Fruit fly (Drosophila melanogaster) whole organism, prepupa: Measurements from ENCODE around the gene CG5846.

Source experiments
- Blimp-1 ChIP-seq: fragments of 200-800 bp; sonication (Bioruptor generic); optimal IDR thresholded peaks from 3 replicates; lab custom pipeline; 2017; ENCODE audit warnings: missing biosample characterization, missing genetic modification characterization, mild to moderate bottlenecking, moderate library complexity, missing genetic modification reagents
- CG10669 ChIP-seq: fragments of 200-800 bp; sonication (Bioruptor generic); optimal IDR thresholded peaks from 3 replicates; lab custom pipeline; 2018; ENCODE audit warnings: missing biosample characterization, mild to moderate bottlenecking, missing genetic modification characterization, moderate library complexity
- CG11294 ChIP-seq: fragments of 200-800 bp; sonication (Bioruptor generic); IDR thresholded peaks from 2 replicates; pipeline ENCODE4 v1.3.6; 2022; ENCODE audit warnings: missing biosample characterization, missing genetic modification characterization
- CG11902 ChIP-seq: fragments of 200-800 bp; sonication (Bioruptor generic); optimal IDR thresholded peaks from 3 replicates; lab custom pipeline; 2016; ENCODE audit warnings: missing biosample characterization, missing genetic modification characterization
- CG15336 ChIP-seq: fragments of 200-800 bp; sonication (Bioruptor generic); IDR thresholded peaks from 2 replicates; pipeline ENCODE4 v1.3.6; 2022; ENCODE audit warnings: missing biosample characterization, missing genetic modification characterization
- CG1621 ChIP-seq: fragments of 200-800 bp; sonication (Bioruptor generic); optimal IDR thresholded peaks from 3 replicates; lab custom pipeline; 2018; ENCODE audit warnings: missing biosample characterization, mild to moderate bottlenecking, missing genetic modification characterization
- CG31627 ChIP-seq: fragments of 200-800 bp; sonication (Bioruptor generic); optimal IDR thresholded peaks from 3 replicates; lab custom pipeline; 2016; ENCODE audit warnings: missing biosample characterization, missing genetic modification characterization
- CG32006 ChIP-seq: fragments of 200-800 bp; sonication (Bioruptor generic); optimal IDR thresholded peaks from 3 replicates; lab custom pipeline; 2017; ENCODE audit warnings: missing biosample characterization, mild to moderate bottlenecking, missing genetic modification characterization
- CG6163 ChIP-seq: fragments of 200-800 bp; sonication (Bioruptor generic); IDR thresholded peaks from 3 replicates; pipeline ENCODE4 v1.3.6; 2022; ENCODE audit warnings: missing biosample characterization, missing genetic modification characterization
- CG6792 ChIP-seq: fragments of 200-800 bp; sonication (Bioruptor generic); optimal IDR thresholded peaks from 3 replicates; lab custom pipeline; 2016; ENCODE audit warnings: missing biosample characterization, missing genetic modification characterization
- CG6808 ChIP-seq: fragments of 200-800 bp; sonication (Bioruptor generic); optimal IDR thresholded peaks from 3 replicates; lab custom pipeline; 2017; ENCODE audit warnings: missing biosample characterization, missing genetic modification characterization, mild to moderate bottlenecking, moderate library complexity, missing genetic modification reagents
- CG6854 ChIP-seq: fragments of 200-800 bp; sonication (Bioruptor generic); optimal IDR thresholded peaks from 2 replicates; lab custom pipeline; 2017; ENCODE audit warnings: missing biosample characterization, mild to moderate bottlenecking, missing genetic modification characterization
- CG7368 ChIP-seq: fragments of 200-800 bp; sonication (Bioruptor generic); optimal IDR thresholded peaks from 3 replicates; lab custom pipeline; 2016; ENCODE audit warnings: missing biosample characterization, missing genetic modification characterization
- CG8319 ChIP-seq: fragments of 200-800 bp; sonication (Bioruptor generic); optimal IDR thresholded peaks from 3 replicates; lab custom pipeline; 2016; ENCODE audit warnings: missing biosample characterization, missing genetic modification characterization
- Eip78C ChIP-seq: fragments of 200-800 bp; sonication (Bioruptor generic); peaks from one replicate; lab custom pipeline; 2016; ENCODE audit warnings: missing biosample characterization, missing genetic modification characterization
- Ets21C ChIP-seq: fragments of 200-800 bp; sonication (Bioruptor generic); optimal IDR thresholded peaks from 3 replicates; lab custom pipeline; 2016; ENCODE audit warnings: missing biosample characterization, missing genetic modification characterization
- Gug ChIP-seq: fragments of 200-800 bp; sonication (Bioruptor generic); IDR thresholded peaks from 2 replicates; pipeline ENCODE4 v1.3.6; 2022; ENCODE audit warnings: missing biosample characterization, missing genetic modification characterization
- Hr38 ChIP-seq: sonication (Bioruptor generic); optimal IDR thresholded peaks from 2 replicates; lab custom pipeline; 2016; ENCODE audit warnings: missing biosample characterization, missing genetic modification characterization
- Hr4 ChIP-seq: fragments of 200-800 bp; sonication (Bioruptor generic); optimal IDR thresholded peaks from 3 replicates; lab custom pipeline; 2016; ENCODE audit warnings: missing biosample characterization, missing genetic modification characterization
- Met ChIP-seq: fragments of 200-800 bp; sonication (Bioruptor generic); optimal IDR thresholded peaks from 3 replicates; lab custom pipeline; 2016; ENCODE audit warnings: missing biosample characterization, missing genetic modification characterization
- OdsH ChIP-seq: fragments of 200-800 bp; sonication (Bioruptor generic); optimal IDR thresholded peaks from 3 replicates; lab custom pipeline; 2016; ENCODE audit warnings: missing biosample characterization, missing genetic modification characterization
- Sox102F ChIP-seq: fragments of 200-800 bp; sonication (Bioruptor generic); optimal IDR thresholded peaks from 2 replicates; lab custom pipeline; 2016; ENCODE audit warnings: missing biosample characterization, mild to moderate bottlenecking, missing genetic modification characterization
- Sox15 ChIP-seq: fragments of 200-800 bp; sonication (Bioruptor generic); optimal IDR thresholded peaks from 3 replicates; lab custom pipeline; 2016; ENCODE audit warnings: missing biosample characterization, missing genetic modification characterization
- achi ChIP-seq: fragments of 200-800 bp; sonication (Bioruptor generic); optimal IDR thresholded peaks from 3 replicates; lab custom pipeline; 2016; ENCODE audit warnings: missing biosample characterization, missing genetic modification characterization
- acj6 ChIP-seq: fragments of 200-800 bp; sonication (Bioruptor generic); optimal IDR thresholded peaks from 3 replicates; lab custom pipeline; 2016; ENCODE audit warnings: missing biosample characterization, missing genetic modification characterization
- cyc ChIP-seq: fragments of 200-800 bp; sonication (Bioruptor generic); optimal IDR thresholded peaks from 3 replicates; lab custom pipeline; 2016; ENCODE audit warnings: missing biosample characterization, missing genetic modification characterization
- dac ChIP-seq: fragments of 200-800 bp; sonication (Bioruptor generic); optimal IDR thresholded peaks from 2 replicates; lab custom pipeline; 2017; ENCODE audit warnings: missing biosample characterization, mild to moderate bottlenecking, missing genetic modification characterization
- dsx ChIP-seq: fragments of 200-800 bp; optimal IDR thresholded peaks from 3 replicates; lab custom pipeline; 2019; ENCODE audit warnings: missing biosample characterization, mild to moderate bottlenecking, missing genetic modification characterization, moderate library complexity; ENCODE audit not compliant: poor library complexity, severe bottlenecking
- eg ChIP-seq: fragments of 200-800 bp; sonication (Bioruptor generic); IDR thresholded peaks from 3 replicates; pipeline ENCODE4 v1.3.6; 2022; ENCODE audit warnings: missing biosample characterization, missing genetic modification characterization
- esn ChIP-seq: fragments of 200-800 bp; sonication (Bioruptor generic); optimal IDR thresholded peaks from 2 replicates; lab custom pipeline; 2016; ENCODE audit warnings: missing biosample characterization, mild to moderate bottlenecking, missing genetic modification characterization, moderate library complexity
- fd59A ChIP-seq: fragments of 200-800 bp; sonication (Bioruptor generic); optimal IDR thresholded peaks from 2 replicates; lab custom pipeline; 2017; ENCODE audit warnings: missing biosample characterization, mild to moderate bottlenecking, missing genetic modification characterization, missing genetic modification reagents
- fd85E ChIP-seq: fragments of 200-800 bp; sonication (Bioruptor generic); optimal IDR thresholded peaks from 3 replicates; lab custom pipeline; 2016; ENCODE audit warnings: missing biosample characterization, missing genetic modification characterization
- fkh ChIP-seq: fragments of 200-800 bp; sonication (Bioruptor generic); optimal IDR thresholded peaks from 3 replicates; lab custom pipeline; 2017; ENCODE audit warnings: missing biosample characterization, mild to moderate bottlenecking, missing genetic modification characterization, moderate library complexity
- pdm3 ChIP-seq: fragments of 200-800 bp; sonication (Bioruptor generic); optimal IDR thresholded peaks from 3 replicates; lab custom pipeline; 2016; ENCODE audit warnings: missing biosample characterization, missing genetic modification characterization
- salr ChIP-seq, 2 experiments: fragments of 200-800 bp; sonication (Bioruptor generic); optimal IDR thresholded peaks; 3 replicates each; lab custom pipeline; 2016 to 2018; ENCODE audit warnings: missing biosample characterization in 2 of 2, missing genetic modification characterization in 2 of 2, mild to moderate bottlenecking in 1 of 2
- spab ChIP-seq: fragments of 200-800 bp; sonication (Bioruptor generic); optimal IDR thresholded peaks from 2 replicates; lab custom pipeline; 2017; ENCODE audit warnings: missing biosample characterization, mild to moderate bottlenecking, missing genetic modification characterization, missing genetic modification reagents
- ss ChIP-seq, 2 experiments: fragments of 200-800 bp; sonication (Bioruptor generic); optimal IDR thresholded peaks; 2 replicates in 1 of 2; 3 replicates in 1 of 2; lab custom pipeline; 2017 to 2018; ENCODE audit warnings: mild to moderate bottlenecking in 2 of 2, missing biosample characterization in 2 of 2, missing genetic modification characterization in 2 of 2, moderate library complexity in 1 of 2
- svp ChIP-seq: fragments of 200-800 bp; sonication (Bioruptor generic); peaks from one replicate; lab custom pipeline; 2016; ENCODE audit warnings: missing biosample characterization, missing genetic modification characterization
- topi ChIP-seq: fragments of 200-800 bp; sonication (Bioruptor generic); optimal IDR thresholded peaks from 3 replicates; lab custom pipeline; 2016; ENCODE audit warnings: missing biosample characterization, missing genetic modification characterization
- vri ChIP-seq: fragments of 200-800 bp; sonication (Bioruptor generic); optimal IDR thresholded peaks from 3 replicates; lab custom pipeline; 2016; ENCODE audit warnings: missing biosample characterization, mild to moderate bottlenecking, missing genetic modification characterization

CG5846 gene

dm6 chr2L:9966983-9967737 lies 10.1 kb upstream of the CG5846 start, which contains the start of the genes Dref and RpL13 (continued):
- TF ChIP-seq salr (GFP tag; optimal IDR thresholded peaks at IDR 0.05; lab: Kevin White, UChicago) (peak in 1 of 2 experiments; percentile 78), Sox102F (GFP tag; lab: Kevin White, UChicago) (peak; percentile 92), fkh (GFP tag; lab: Kevin White, UChicago) (peak; percentile 79), CG11294 (no peak), CG8319 (GFP tag; lab: Kevin White, UChicago) (peak; percentile 65), CG10669 (peak; percentile 78), achi (peak; percentile 82), CG6808 (GFP tag; lab: Kevin White, UChicago) (peak; percentile 78), eg (GFP tag; lab: Robert Waterston, UW) (peak; percentile 83), CG11902 (GFP tag; lab: Kevin White, UChicago) (no peak), CG6854 (GFP tag; lab: Kevin White, UChicago) (peak; percentile 97), Eip78C (GFP tag; lab: Kevin White, UChicago) (peak; percentile 90), Met (GFP tag; lab: Kevin White, UChicago) (peak; percentile 88), spab (GFP tag; lab: Kevin White, UChicago) (no peak), CG31627 (peak; percentile 78), Gug (peak; percentile 44), CG15336 (GFP tag; lab: Robert Waterston, UW) (peak; percentile 39; the same call in 1 of the 2 replicates), CG1621 (peak; percentile 83), fd85E (GFP tag; lab: Kevin White, UChicago) (peak; percentile 82), topi (GFP tag; lab: Kevin White, UChicago) (peak; percentile 85), ss (GFP tag; optimal IDR thresholded peaks at IDR 0.05; lab: Kevin White, UChicago) (peak; percentile 69 to 93), Hr38 (GFP tag; lab: Kevin White, UChicago) (no peak), dac (GFP tag; lab: Kevin White, UChicago) (peak; percentile 46), fd59A (peak; percentile 60), CG6163 (GFP tag; lab: Robert Waterston, UW) (peak; percentile 89), CG6792 (GFP tag; lab: Kevin White, UChicago) (peak; percentile 66), vri (GFP tag; lab: Kevin White, UChicago) (peak; percentile 92), acj6 (GFP tag; lab: Kevin White, UChicago) (peak; percentile 72), CG7368 (peak; percentile 84), Sox15 (GFP tag; lab: Kevin White, UChicago) (peak; percentile 28), dsx (GFP tag; lab: Kevin White, UChicago) (peak; percentile 54)

dm6 chr2L:9963603-9964042 lies 6.6 kb upstream of the CG5846 start, which contains the start of gene CG5850:
Gene CG5850 (minus strand): TSS chr2L:9963949.
- no peak for TF ChIP-seq CG31627
- TF ChIP-seq achi: peak; percentile 13
- TF ChIP-seq pdm3 (GFP tag; lab: Kevin White, UChicago): peak; percentile 9
- TF ChIP-seq OdsH (GFP tag; lab: Kevin White, UChicago): peak; percentile 6
- peak; percentile 69 for TF ChIP-seq svp (GFP tag; lab: Kevin White, UChicago)
- no peak for TF ChIP-seq cyc (GFP tag; lab: Kevin White, UChicago)
- TF ChIP-seq Blimp-1 (GFP tag; lab: Kevin White, UChicago): no peak
- TF ChIP-seq CG6854 (GFP tag; lab: Kevin White, UChicago): peak; percentile 50
- peak; percentile 36 for TF ChIP-seq esn (GFP tag; lab: Kevin White, UChicago)
- peak; percentile 72 for TF ChIP-seq Eip78C (GFP tag; lab: Kevin White, UChicago)
- no peak for TF ChIP-seq CG32006
- peak; percentile 25 for TF ChIP-seq Met (GFP tag; lab: Kevin White, UChicago)
- no peak for TF ChIP-seq Ets21C (GFP tag; lab: Kevin White, UChicago)
- TF ChIP-seq Hr4: no peak
- TF ChIP-seq CG11294: no peak
- TF ChIP-seq, all 60 proteins: peak for 8
